Worm (Caenorhabditis elegans) whole organism, late embryonic: ENCODE measurements around the gene nuc-1.

Experiments
- ama-1 ChIP-seq: fragments of 150-350 bp; optimal IDR thresholded peaks from 2 replicates; lab custom pipeline; 2014
- ceh-31 ChIP-seq: sonication (generic microtip); optimal IDR thresholded peaks from 2 replicates; lab custom pipeline; 2016; ENCODE audit warnings: missing genetic modification characterization, missing compliant biosample characterization
- fax-1 ChIP-seq: sonication (generic microtip); optimal IDR thresholded peaks from 2 replicates; lab custom pipeline; 2016; ENCODE audit warnings: missing genotype, missing genetic modification characterization, missing compliant biosample characterization
- hlh-6 ChIP-seq: sonication (generic microtip); optimal IDR thresholded peaks from 2 replicates; lab custom pipeline; 2016; ENCODE audit warnings: missing genotype, missing genetic modification characterization, missing compliant biosample characterization
- pax-1 ChIP-seq: fragments of 150-350 bp; optimal IDR thresholded peaks from 2 replicates; lab custom pipeline; 2014; ENCODE audit warnings: missing biosample characterization, missing genetic modification characterization
- pha-4 ChIP-seq: fragments of 150-350 bp; optimal IDR thresholded peaks from 2 replicates; lab custom pipeline; 2018; ENCODE audit warnings: missing biosample characterization, missing genetic modification reagents, missing genetic modification characterization
- syd-9 ChIP-seq: sonication (generic microtip); optimal IDR thresholded peaks from 2 replicates; lab custom pipeline; 2016; ENCODE audit warnings: mild to moderate bottlenecking, missing genetic modification characterization, moderate library complexity, missing compliant biosample characterization
- unc-55 ChIP-seq: sonication (generic microtip); optimal IDR thresholded peaks from 2 replicates; lab custom pipeline; 2017; ENCODE audit warnings: missing biosample characterization, missing genetic modification reagents, missing genetic modification characterization

- TF ChIP-seq ama-1 (lab: Kevin White, UChicago) (no peak), unc-55 (GFP tag; lab: Kevin White, UChicago) (no peak), pax-1 (tag; lab: Kevin White, UChicago) (no peak), syd-9 (tag; lab: Kevin White, UChicago) (no peak), fax-1 (tag; lab: Kevin White, UChicago) (no peak), pha-4 (tag; lab: Kevin White, UChicago) (no peak), hlh-6 (tag; lab: Kevin White, UChicago) (no peak), ceh-31 (tag; lab: Kevin White, UChicago) (no peak)
Measured at ce11 chrX:9548011-9548795, 8.5 kb downstream of the nuc-1 start.
